Fruit fly (Drosophila melanogaster): Measurements from ENCODE around the gene cal1.

DNA sequence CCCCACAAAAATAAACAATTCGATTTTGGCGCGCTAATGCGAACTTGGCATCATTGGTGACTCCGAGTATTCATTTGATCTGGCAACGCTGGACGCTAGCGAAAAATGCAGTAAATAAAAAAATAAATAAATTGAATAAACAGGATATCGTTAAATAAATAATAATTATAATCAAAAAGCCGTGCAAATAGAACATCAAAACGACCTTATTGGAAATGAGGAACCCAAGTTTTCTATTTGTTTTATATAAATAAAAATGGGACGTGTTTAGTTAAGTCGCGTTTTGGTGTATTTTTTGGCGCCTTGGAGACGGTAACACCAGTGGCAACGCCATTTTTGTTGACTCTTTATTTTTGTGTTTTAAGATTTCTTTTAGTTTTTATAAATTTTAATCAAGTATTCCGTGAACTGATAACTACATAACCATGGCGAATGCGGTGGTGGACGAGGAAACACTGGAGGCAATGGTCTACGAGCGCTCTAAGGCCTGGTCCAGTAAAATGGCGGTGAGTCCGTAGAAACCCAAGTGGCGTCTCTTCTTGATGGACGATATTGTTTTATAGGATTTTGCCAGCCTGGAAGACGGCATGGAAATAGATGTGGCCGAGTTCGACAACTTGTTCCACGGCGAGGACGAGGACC, at the start of gene cal1:
- no peak for TF ChIP-seq CG9948 (tag; optimal IDR thresholded peaks at IDR 0.05)
- no peak for TF ChIP-seq EcR (GFP tag; optimal IDR thresholded peaks at IDR 0.05)
- TF ChIP-seq Pif1B (GFP tag; optimal IDR thresholded peaks at IDR 0.05): no peak
- no peak for TF ChIP-seq CG10348 (GFP tag; IDR thresholded peaks at IDR 0.05)
- TF ChIP-seq Ets98B (GFP tag; IDR thresholded peaks at IDR 0.05): no peak
